Worm (Caenorhabditis elegans) whole organism, late embryonic: ENCODE measurements around the gene smf-2.

Experiments used
- C08G9.2 ChIP-seq: sonication (generic microtip); optimal IDR thresholded peaks from 2 replicates; lab custom pipeline; 2016; ENCODE audit warnings: mild to moderate bottlenecking, missing genetic modification characterization, moderate library complexity, missing compliant biosample characterization
- K09A11.1 ChIP-seq: sonication (generic microtip); optimal IDR thresholded peaks from 2 replicates; lab custom pipeline; 2017; ENCODE audit warnings: antibody characterized with exemption, mild to moderate bottlenecking, missing genetic modification characterization, missing compliant biosample characterization; ENCODE audit not compliant: insufficient read depth
- ahr-1 ChIP-seq: sonication (generic microtip); optimal IDR thresholded peaks from 2 replicates; lab custom pipeline; 2016; ENCODE audit warnings: missing genetic modification characterization, missing compliant biosample characterization
- ceh-14 ChIP-seq: sonication (generic microtip); optimal IDR thresholded peaks from 2 replicates; lab custom pipeline; 2016; ENCODE audit warnings: missing genotype, missing genetic modification characterization, missing compliant biosample characterization
- ceh-22 ChIP-seq: sonication (generic microtip); optimal IDR thresholded peaks from 2 replicates; lab custom pipeline; 2017; ENCODE audit warnings: missing biosample characterization, missing genetic modification characterization
- ceh-24 ChIP-seq: sonication (generic microtip); optimal IDR thresholded peaks from 2 replicates; lab custom pipeline; 2016; ENCODE audit warnings: mild to moderate bottlenecking, missing genetic modification characterization, missing compliant biosample characterization
- ceh-30 ChIP-seq: fragments of 150-350 bp; optimal IDR thresholded peaks from 2 replicates; lab custom pipeline; 2014; ENCODE audit warnings: missing biosample characterization, missing genetic modification characterization
- ceh-31 ChIP-seq: sonication (generic microtip); optimal IDR thresholded peaks from 2 replicates; lab custom pipeline; 2016; ENCODE audit warnings: missing genetic modification characterization, missing compliant biosample characterization
- ceh-48 ChIP-seq: sonication (generic microtip); optimal IDR thresholded peaks from 2 replicates; lab custom pipeline; 2016; ENCODE audit warnings: missing genetic modification characterization, inconsistent platforms, missing compliant biosample characterization
- ceh-6 ChIP-seq: fragments of 200-800 bp; sonication (Bioruptor generic); optimal IDR thresholded peaks from 2 replicates; lab custom pipeline; 2018; ENCODE audit warnings: mild to moderate bottlenecking, missing genetic modification characterization, missing compliant biosample characterization
- che-1 ChIP-seq: sonication (generic microtip); optimal IDR thresholded peaks from 2 replicates; lab custom pipeline; 2016; ENCODE audit warnings: mild to moderate bottlenecking, missing genetic modification characterization, missing compliant biosample characterization
- ets-4 ChIP-seq: sonication (generic microtip); optimal IDR thresholded peaks from 2 replicates; lab custom pipeline; 2016; ENCODE audit warnings: missing genetic modification characterization, missing compliant biosample characterization
- fkh-10 ChIP-seq: fragments of 150-350 bp; optimal IDR thresholded peaks from 2 replicates; lab custom pipeline; 2014; ENCODE audit warnings: missing biosample characterization, missing genetic modification reagents, missing genetic modification characterization
- fkh-6 ChIP-seq: sonication (generic microtip); optimal IDR thresholded peaks from 2 replicates; lab custom pipeline; 2016; ENCODE audit warnings: missing genetic modification characterization, missing compliant biosample characterization
- gmeb-2 ChIP-seq: sonication (generic microtip); optimal IDR thresholded peaks from 2 replicates; lab custom pipeline; 2016; ENCODE audit warnings: missing genetic modification characterization, inconsistent platforms, missing compliant biosample characterization
- hlh-13 ChIP-seq: fragments of 200-800 bp; sonication (Bioruptor generic); optimal IDR thresholded peaks from 2 replicates; lab custom pipeline; 2018; ENCODE audit warnings: mild to moderate bottlenecking, missing genetic modification characterization, missing compliant biosample characterization
- hlh-15 ChIP-seq: sonication (generic microtip); optimal IDR thresholded peaks from 2 replicates; lab custom pipeline; 2016; ENCODE audit warnings: missing genetic modification characterization, missing compliant biosample characterization
- hlh-6 ChIP-seq: sonication (generic microtip); optimal IDR thresholded peaks from 2 replicates; lab custom pipeline; 2016; ENCODE audit warnings: missing genotype, missing genetic modification characterization, missing compliant biosample characterization
- lim-6 ChIP-seq: sonication (generic microtip); optimal IDR thresholded peaks from 2 replicates; lab custom pipeline; 2016; ENCODE audit warnings: missing genetic modification characterization, missing compliant biosample characterization
- nfya-1 ChIP-seq: sonication (generic microtip); optimal IDR thresholded peaks from 2 replicates; lab custom pipeline; 2017; ENCODE audit warnings: missing genetic modification characterization, mild to moderate bottlenecking, missing compliant biosample characterization, antibody characterized with exemption, moderate library complexity
- pat-9 ChIP-seq: fragments of 200-800 bp; sonication (Bioruptor generic); optimal IDR thresholded peaks from 2 replicates; lab custom pipeline; 2018; ENCODE audit warnings: mild to moderate bottlenecking, missing genetic modification characterization, moderate library complexity, missing compliant biosample characterization
- pha-2 ChIP-seq: sonication (generic microtip); optimal IDR thresholded peaks from 2 replicates; lab custom pipeline; 2017; ENCODE audit warnings: mild to moderate bottlenecking, missing genetic modification characterization, missing compliant biosample characterization
- pha-4 ChIP-seq: fragments of 150-350 bp; optimal IDR thresholded peaks from 2 replicates; lab custom pipeline; 2018; ENCODE audit warnings: missing biosample characterization, missing genetic modification reagents, missing genetic modification characterization
- pqm-1 ChIP-seq: sonication (generic microtip); optimal IDR thresholded peaks from 2 replicates; lab custom pipeline; 2016; ENCODE audit warnings: missing genetic modification characterization, missing compliant biosample characterization
- pros-1 ChIP-seq: fragments of 150-350 bp; optimal IDR thresholded peaks from 2 replicates; lab custom pipeline; 2014; ENCODE audit warnings: missing biosample characterization, missing genetic modification reagents, missing genetic modification characterization
- ref-2 ChIP-seq: sonication (generic microtip); optimal IDR thresholded peaks from 2 replicates; lab custom pipeline; 2016; ENCODE audit warnings: missing genetic modification characterization, missing compliant biosample characterization
- rnt-1 ChIP-seq: sonication (generic microtip); optimal IDR thresholded peaks from 2 replicates; lab custom pipeline; 2016; ENCODE audit warnings: missing genetic modification characterization, missing compliant biosample characterization
- sdc-2 ChIP-seq: sonication (generic microtip); optimal IDR thresholded peaks from 2 replicates; lab custom pipeline; 2016; ENCODE audit warnings: missing genotype, missing genetic modification characterization, missing compliant biosample characterization
- sox-4 ChIP-seq: sonication (generic microtip); optimal IDR thresholded peaks from 2 replicates; lab custom pipeline; 2017; ENCODE audit warnings: mild to moderate bottlenecking, missing genetic modification characterization, inconsistent platforms, missing compliant biosample characterization
- tbx-7 ChIP-seq: sonication (generic microtip); optimal IDR thresholded peaks from 2 replicates; lab custom pipeline; 2016; ENCODE audit warnings: missing genotype, missing genetic modification characterization, missing compliant biosample characterization
- ttx-3 ChIP-seq: sonication (generic microtip); optimal IDR thresholded peaks from 2 replicates; lab custom pipeline; 2016; ENCODE audit warnings: missing genetic modification reagents, missing genetic modification characterization, missing compliant biosample characterization
- unc-3 ChIP-seq, 2 experiments: fragments of 200-800 bp in 1 of 2; sonication (Bioruptor generic) in 1 of 2; sonication (generic microtip) in 1 of 2; conservative IDR thresholded peaks in 1 of 2; optimal IDR thresholded peaks in 1 of 2; 2 replicates each; pipeline versions ENCODE4 v1.3.6 to Lab custom; 2016 to 2022; ENCODE audit warnings: missing compliant biosample characterization in 2 of 2, missing genetic modification characterization in 2 of 2, missing genetic modification reagents in 1 of 2
- unc-42 ChIP-seq: sonication (generic microtip); optimal IDR thresholded peaks from 2 replicates; lab custom pipeline; 2016; ENCODE audit warnings: missing genotype, missing genetic modification characterization, missing compliant biosample characterization
- unc-55 ChIP-seq: sonication (generic microtip); optimal IDR thresholded peaks from 2 replicates; lab custom pipeline; 2017; ENCODE audit warnings: missing biosample characterization, missing genetic modification reagents, missing genetic modification characterization
- zip-5 ChIP-seq: sonication (generic microtip); optimal IDR thresholded peaks from 2 replicates; lab custom pipeline; 2016; ENCODE audit warnings: missing genetic modification characterization, missing compliant biosample characterization
- ztf-16 ChIP-seq: sonication (generic microtip); optimal IDR thresholded peaks from 2 replicates; lab custom pipeline; 2017; ENCODE audit warnings: missing genetic modification characterization, missing compliant biosample characterization

The smf-2 gene

ce11 chrX:6713277-6713676 lies 5.2 kb downstream of the smf-2 start, which contains the start of gene nas-11:
Gene nas-11 (plus strand): TSS chrX:6713577.
- no peak for TF ChIP-seq ztf-16 (tag; lab: Kevin White, UChicago)
- no peak for TF ChIP-seq zip-5 (tag; lab: Kevin White, UChicago)
- TF ChIP-seq che-1: no peak
- no peak for TF ChIP-seq pqm-1 (tag; lab: Kevin White, UChicago)
- no peak for TF ChIP-seq sox-4 (tag; lab: Kevin White, UChicago)
- no peak for TF ChIP-seq ahr-1 (tag; lab: Kevin White, UChicago)

ce11 chrX:6709238-6709637 lies 9.3 kb downstream of the smf-2 start, which contains the start of gene acr-3:
Gene acr-3 (plus strand): TSS chrX:6709538.
- TF ChIP-seq sdc-2 (tag; lab: Kevin White, UChicago) (no peak), rnt-1 (tag; lab: Kevin White, UChicago) (no peak), lim-6 (tag; lab: Kevin White, UChicago) (no peak), pha-4 (tag; lab: Kevin White, UChicago) (no peak), ttx-3 (tag; lab: Kevin White, UChicago) (no peak), fkh-10 (GFP tag; lab: Kevin White, UChicago) (no peak), ceh-14 (tag; lab: Kevin White, UChicago) (no peak), fkh-6 (tag; lab: Kevin White, UChicago) (no peak), nfya-1 (no peak), ceh-30 (no peak), K09A11.1 (tag; lab: Kevin White, UChicago) (no peak), C08G9.2 (tag; lab: Kevin White, UChicago) (no peak), ceh-24 (tag; lab: Kevin White, UChicago) (no peak), ceh-48 (tag; lab: Kevin White, UChicago) (no peak), gmeb-2 (tag; lab: Kevin White, UChicago) (no peak)

- peak; percentile 94 for TF ChIP-seq unc-42
- no peak for TF ChIP-seq ref-2 (tag; lab: Kevin White, UChicago)
Measured at ce11 chrX:6705156-6705555, 13.3 kb downstream of the smf-2 start.

- TF ChIP-seq C08G9.2 (tag; lab: Kevin White, UChicago): peak; percentile 27
- no peak for TF ChIP-seq lim-6 (tag; lab: Kevin White, UChicago)
- TF ChIP-seq, all 69 proteins: peak for 1
Measured at ce11 chrX:6702249-6702648, 16.2 kb downstream of the smf-2 start, which contains the start of gene acr-2. Gene acr-2 (plus strand): TSS chrX:6702549.

ce11 chrX:6698267-6698666 lies 20.2 kb downstream of the smf-2 start, which contains the start of the genes F38B6.7 and F38B6.2:
Gene F38B6.7 (minus strand): TSS chrX:6698367.
Gene F38B6.2 (plus strand): TSS chrX:6698533.
- TF ChIP-seq tbx-7 (no peak), pha-2 (tag; lab: Kevin White, UChicago) (no peak), hlh-15 (tag; lab: Kevin White, UChicago) (no peak), ceh-31 (no peak), pros-1 (no peak), nfya-1 (no peak), ets-4 (tag; lab: Kevin White, UChicago) (no peak)

ce11 chrX:6693331-6693730 lies 25.2 kb downstream of the smf-2 start, which contains the start of gene F38B6.3:
Gene F38B6.3 (plus strand): TSS chrX:6693631.
- no peak for TF ChIP-seq hlh-6
- TF ChIP-seq ceh-48 (tag; lab: Kevin White, UChicago): no peak
- TF ChIP-seq lim-6 (tag; lab: Kevin White, UChicago): no peak
- TF ChIP-seq unc-55 (GFP tag; lab: Kevin White, UChicago): no peak
- no peak for TF ChIP-seq unc-3 (GFP tag; conservative IDR thresholded peaks at IDR 0.05; lab: Robert Waterston, UW)
- no peak for TF ChIP-seq unc-3 (tag; optimal IDR thresholded peaks at IDR 0.05; lab: Kevin White, UChicago)
- TF ChIP-seq ceh-22 (tag; lab: Kevin White, UChicago): no peak
- no peak for TF ChIP-seq ref-2 (tag; lab: Kevin White, UChicago)
- no peak for TF ChIP-seq hlh-13 (GFP tag; lab: Kevin White, UChicago)
- no peak for TF ChIP-seq ceh-6 (GFP tag; lab: Kevin White, UChicago)
- no peak for TF ChIP-seq hlh-15 (tag; lab: Kevin White, UChicago)
- TF ChIP-seq pat-9 (tag; lab: Kevin White, UChicago): no peak
- no peak for TF ChIP-seq sox-4 (tag; lab: Kevin White, UChicago)
- TF ChIP-seq ceh-31: no peak
- no peak for TF ChIP-seq ahr-1 (tag; lab: Kevin White, UChicago)
- TF ChIP-seq, all 69 proteins: peak for 0
